Fruit fly (Drosophila melanogaster) whole organism, pupa: ENCODE measurements around the gene CG32249.

Experiments used
- CG14655 ChIP-seq: fragments of 200-800 bp; sonication (Bioruptor generic); optimal IDR thresholded peaks from 3 replicates; lab custom pipeline; 2017; ENCODE audit warnings: mild to moderate bottlenecking, missing biosample characterization, missing genetic modification reagents, missing genetic modification characterization
- CG8159 ChIP-seq: fragments of 200-800 bp; sonication (Bioruptor generic); optimal IDR thresholded peaks from 3 replicates; lab custom pipeline; 2018; ENCODE audit warnings: missing biosample characterization, mild to moderate bottlenecking, missing genetic modification characterization, moderate library complexity
- CG8301 ChIP-seq: fragments of 200-800 bp; sonication (Bioruptor generic); optimal IDR thresholded peaks from 2 replicates; lab custom pipeline; 2018; ENCODE audit warnings: missing biosample characterization, mild to moderate bottlenecking, missing genetic modification characterization
- Ets98B ChIP-seq: fragments of 200-800 bp; sonication (Bioruptor generic); IDR thresholded peaks from 2 replicates; pipeline ENCODE4 v1.3.6; 2022; ENCODE audit warnings: missing biosample characterization, missing genetic modification characterization
- Pif1A ChIP-seq: fragments of 200-800 bp; sonication (Bioruptor generic); optimal IDR thresholded peaks from 3 replicates; lab custom pipeline; 2016; ENCODE audit warnings: missing biosample characterization, missing genetic modification characterization
- Pif1B ChIP-seq: fragments of 200-800 bp; sonication (Bioruptor generic); optimal IDR thresholded peaks from 3 replicates; lab custom pipeline; 2016; ENCODE audit warnings: missing biosample characterization, missing genetic modification characterization
- Snoo ChIP-seq: fragments of 200-800 bp; sonication (Bioruptor generic); optimal IDR thresholded peaks from 3 replicates; lab custom pipeline; 2017; ENCODE audit warnings: missing biosample characterization, mild to moderate bottlenecking, missing genetic modification characterization, inconsistent platforms
- fd96Ca ChIP-seq: fragments of 200-800 bp; sonication (Bioruptor generic); IDR thresholded peaks from 3 replicates; pipeline ENCODE4 v1.3.6; 2022; ENCODE audit warnings: missing biosample characterization, missing genetic modification characterization
- gl ChIP-seq: fragments of 200-800 bp; sonication (Bioruptor generic); optimal IDR thresholded peaks from 2 replicates; lab custom pipeline; 2018; ENCODE audit warnings: missing biosample characterization, mild to moderate bottlenecking, missing genetic modification characterization

DNA sequence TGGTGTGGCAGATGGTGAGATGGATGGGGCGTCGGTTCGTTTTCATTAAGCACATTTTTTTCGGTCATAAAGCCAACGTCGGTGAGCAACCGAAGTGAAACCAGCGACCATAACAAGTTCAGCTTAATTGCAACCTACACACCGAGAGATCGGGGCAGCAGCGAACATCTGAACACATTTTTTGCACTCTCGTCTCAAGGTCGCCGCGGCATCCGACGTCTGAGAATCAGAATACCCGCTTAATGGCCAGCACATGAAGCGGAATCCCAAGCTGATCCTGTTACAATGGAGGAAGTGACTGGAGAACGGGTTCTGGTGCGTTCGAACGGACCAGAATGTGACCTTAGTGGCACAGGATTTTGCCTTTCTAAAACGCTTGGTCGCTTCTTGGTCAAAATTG, 23.8 kb downstream of the CG32249 start:
- TF ChIP-seq Ets98B (GFP tag; lab: Robert Waterston, UW) (no peak), Pif1A (no peak), CG14655 (GFP tag; lab: Kevin White, UChicago) (no peak), gl (no peak), Pif1B (GFP tag; lab: Kevin White, UChicago) (no peak), Snoo (tag; lab: Kevin White, UChicago) (no peak), CG8159 (tag; lab: Kevin White, UChicago) (no peak), fd96Ca (GFP tag; lab: Robert Waterston, UW) (no peak), CG8301 (tag; lab: Kevin White, UChicago) (no peak)
